Fruit fly (Drosophila melanogaster) S2 (cell line): Measurements from ENCODE around the gene CG14020.

Experiments
- CG8478 ChIP-seq: fragments of >200 bp; optimal IDR thresholded peaks from 2 replicates; lab custom pipeline; 2018
- CTCF ChIP-seq, 2 experiments: fragments of >200 bp; optimal IDR thresholded peaks; 2 replicates each; lab custom pipeline; 2018

DNA sequence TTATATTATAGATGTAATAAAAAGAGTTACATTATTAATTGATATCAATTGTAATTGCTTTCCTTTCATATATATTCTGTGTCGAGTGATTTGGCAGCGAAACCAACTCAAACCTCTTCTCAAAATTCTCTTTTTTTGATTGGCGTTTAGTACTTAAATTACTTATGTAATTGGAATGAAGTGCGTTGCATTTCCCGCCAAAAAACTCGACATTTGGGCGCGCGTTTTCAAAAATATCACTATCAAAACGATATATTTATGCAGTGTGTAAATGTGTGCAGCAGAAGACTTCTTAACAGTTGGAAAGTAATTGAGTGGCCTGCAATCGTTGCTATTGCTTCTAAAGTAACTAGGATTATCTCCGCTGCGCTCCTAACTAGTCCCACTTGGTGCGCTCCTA lies 19.5 kb downstream of the CG14020 start:
- TF ChIP-seq CTCF (optimal IDR thresholded peaks at IDR 0.05; lab: Kevin White, UChicago) (no peak), CG8478 (lab: Kevin White, UChicago) (no peak)
